Worm (Caenorhabditis elegans) whole organism, dauer: Measurements from ENCODE around the gene nlp-60.

Experiments
- unc-62 ChIP-seq: sonication (generic microtip); optimal IDR thresholded peaks from 2 replicates; lab custom pipeline; 2017; ENCODE audit warnings: missing biosample characterization, missing genetic modification reagents, missing genetic modification characterization

Gene nlp-60

ce11 chrIV:8673733-8674375, 5.3 kb downstream of the nlp-60 start:
- TF ChIP-seq unc-62 (GFP tag; lab: Kevin White, UChicago): no peak

ce11 chrIV:8668635-8669034, 10.5 kb downstream of the nlp-60 start, which contains the start of gene cdh-5:
TSS of gene cdh-5 (plus strand) at chrIV:8668935.
- no peak for TF ChIP-seq unc-62 (GFP tag; lab: Kevin White, UChicago)

ce11 chrIV:8665778-8666177, 13.3 kb downstream of the nlp-60 start:
- TF ChIP-seq unc-62 (GFP tag; lab: Kevin White, UChicago): no peak

- no peak for TF ChIP-seq unc-62 (GFP tag; lab: Kevin White, UChicago)
These were observed 21.0 kb downstream of the nlp-60 start, which contains the start of gene C49C8.6 for ce11 chrIV:8658122-8658521. TSS of gene C49C8.6 (minus strand) at chrIV:8658222.

ce11 chrIV:8654115-8654628, 25.0 kb downstream of the nlp-60 start, which contains the start of gene C49C8.1:
TSS of gene C49C8.1 (plus strand) at chrIV:8654578.
- no peak for TF ChIP-seq unc-62 (GFP tag; lab: Kevin White, UChicago)

- no peak for TF ChIP-seq unc-62 (GFP tag; lab: Kevin White, UChicago)
These were observed 25.5 kb downstream of the nlp-60 start, which contains the start of gene C49C8.5 for ce11 chrIV:8653592-8653991. TSS of gene C49C8.5 (minus strand) at chrIV:8653664.

ce11 chrIV:8651835-8652234, 27.3 kb downstream of the nlp-60 start, which contains the start of gene C49C8.8:
TSS of gene C49C8.8 (plus strand) at chrIV:8652135.
- TF ChIP-seq unc-62 (GFP tag; lab: Kevin White, UChicago): no peak

ce11 chrIV:8650696-8651095, 28.4 kb downstream of the nlp-60 start, which contains the start of gene C49C8.2:
TSS of gene C49C8.2 (plus strand) at chrIV:8651088.
- TF ChIP-seq unc-62 (GFP tag; lab: Kevin White, UChicago): no peak

- no peak for TF ChIP-seq unc-62 (GFP tag; lab: Kevin White, UChicago)
These were observed 30.6 kb downstream of the nlp-60 start, which contains the start of gene cyp-33E1 for ce11 chrIV:8648502-8648901. TSS of gene cyp-33E1 (minus strand) at chrIV:8648602.

ce11 chrIV:8644432-8644831, 34.7 kb downstream of the nlp-60 start, which contains the start of gene C49C8.3:
TSS of gene C49C8.3 (plus strand) at chrIV:8644732.
- no peak for TF ChIP-seq unc-62 (GFP tag; lab: Kevin White, UChicago)

ce11 chrIV:8638761-8639160, 40.4 kb downstream of the nlp-60 start, which contains the start of gene F42A9.9:
TSS of gene F42A9.9 (minus strand) at chrIV:8638861.
- no peak for TF ChIP-seq unc-62 (GFP tag; lab: Kevin White, UChicago)

ce11 chrIV:8631033-8631432, 48.1 kb downstream of the nlp-60 start, which contains the start of gene dgk-4:
TSS of gene dgk-4 (plus strand) at chrIV:8631333.
- no peak for TF ChIP-seq unc-62 (GFP tag; lab: Kevin White, UChicago)

ce11 chrIV:8630243-8630642, 48.9 kb downstream of the nlp-60 start:
- no peak for TF ChIP-seq unc-62 (GFP tag; lab: Kevin White, UChicago)

- TF ChIP-seq unc-62 (GFP tag; lab: Kevin White, UChicago): no peak
These were observed 49.5 kb downstream of the nlp-60 start for ce11 chrIV:8629609-8630052.
